Worm (Caenorhabditis elegans): ENCODE results near the gene C52E4.7.

C52E4.7 gene

ce11 chrV:11997403-11997802, 3.3 kb downstream of the C52E4.7 start:
- no peak for TF ChIP-seq ttx-3 (tag; optimal IDR thresholded peaks at IDR 0.05)
- TF ChIP-seq C08G9.2 (tag; optimal IDR thresholded peaks at IDR 0.05), result no peak
- TF ChIP-seq ceh-6 (GFP tag; optimal IDR thresholded peaks at IDR 0.05), result no peak
- no peak for TF ChIP-seq ceh-30 (tag; optimal IDR thresholded peaks at IDR 0.05)
- TF ChIP-seq che-1 (tag; optimal IDR thresholded peaks at IDR 0.05), result no peak
- no peak for TF ChIP-seq ets-4 (tag; optimal IDR thresholded peaks at IDR 0.05)
- TF ChIP-seq gmeb-2 (tag; optimal IDR thresholded peaks at IDR 0.05), result no peak
- TF ChIP-seq ceh-45 (GFP tag; IDR thresholded peaks at IDR 0.05), result no peak
- TF ChIP-seq syd-9 (tag; optimal IDR thresholded peaks at IDR 0.05), result no peak

- TF ChIP-seq hlh-15 (tag; optimal IDR thresholded peaks at IDR 0.05), result peak; percentile 95
- TF ChIP-seq fkh-10 (GFP tag; optimal IDR thresholded peaks at IDR 0.05), result peak; percentile 48
- TF ChIP-seq npax-4 (tag; optimal IDR thresholded peaks at IDR 0.05), result peak; percentile 92
- peak; percentile 88 for TF ChIP-seq dve-1 (tag; optimal IDR thresholded peaks at IDR 0.05)
- peak; percentile 96 for TF ChIP-seq eyg-1 (tag; optimal IDR thresholded peaks at IDR 0.05)
- peak; percentile 87 for TF ChIP-seq nfya-1 (tag; optimal IDR thresholded peaks at IDR 0.05)
- peak; percentile 97 for TF ChIP-seq gmeb-2 (tag; optimal IDR thresholded peaks at IDR 0.05)
- TF ChIP-seq rnt-1 (tag; optimal IDR thresholded peaks at IDR 0.05), result peak; percentile 85
- peak; percentile 93 for TF ChIP-seq pqm-1 (tag; optimal IDR thresholded peaks at IDR 0.05)
- TF ChIP-seq ref-2 (tag; optimal IDR thresholded peaks at IDR 0.05), result peak; percentile 94
- peak; percentile 84 for TF ChIP-seq ceh-24 (tag; optimal IDR thresholded peaks at IDR 0.05)
- peak; percentile 97 for TF ChIP-seq tbx-2 (tag; optimal IDR thresholded peaks at IDR 0.05)
- TF ChIP-seq pros-1 (tag; optimal IDR thresholded peaks at IDR 0.05), result peak; percentile 39
- no peak for TF ChIP-seq ama-1 (optimal IDR thresholded peaks at IDR 0.05)
- peak; percentile 70 for TF ChIP-seq K09A11.1 (tag; optimal IDR thresholded peaks at IDR 0.05; ENCODE audit: insufficient read depth)
- peak; percentile 77 for TF ChIP-seq zip-5 (tag; optimal IDR thresholded peaks at IDR 0.05)
- TF ChIP-seq ceh-19 (GFP tag; optimal IDR thresholded peaks at IDR 0.05), result peak; percentile 95
- peak; percentile 53 for TF ChIP-seq ets-4 (tag; optimal IDR thresholded peaks at IDR 0.05)
- TF ChIP-seq odd-2 (tag; optimal IDR thresholded peaks at IDR 0.05), result peak; percentile 52
- peak; percentile 80 for TF ChIP-seq hlh-13 (GFP tag; optimal IDR thresholded peaks at IDR 0.05)
- TF ChIP-seq ceh-22 (tag; optimal IDR thresholded peaks at IDR 0.05), result no peak
- peak; percentile 85 for TF ChIP-seq ahr-1 (tag; optimal IDR thresholded peaks at IDR 0.05)
- peak; percentile 89 for TF ChIP-seq F13H6.1 (tag; optimal IDR thresholded peaks at IDR 0.05)
- peak; percentile 86 for TF ChIP-seq dmd-4 (tag; optimal IDR thresholded peaks at IDR 0.05; ENCODE audit: borderline replicate concordance)
- no peak for TF ChIP-seq unc-55 (GFP tag; optimal IDR thresholded peaks at IDR 0.05)
- peak; percentile 96 for TF ChIP-seq ceh-14 (tag; optimal IDR thresholded peaks at IDR 0.05)
- peak; percentile 93 for TF ChIP-seq ceh-18 (tag; optimal IDR thresholded peaks at IDR 0.05)
- TF ChIP-seq lim-6 (tag; optimal IDR thresholded peaks at IDR 0.05), result peak; percentile 68
- peak; percentile 97 for TF ChIP-seq unc-86 (tag; optimal IDR thresholded peaks at IDR 0.05)
- TF ChIP-seq elt-4 (tag; optimal IDR thresholded peaks at IDR 0.05), result peak; percentile 90
- TF ChIP-seq ceh-48 (tag; optimal IDR thresholded peaks at IDR 0.05), result peak; percentile 88
- TF ChIP-seq Y22D7AL.16 (tag; optimal IDR thresholded peaks at IDR 0.05), result peak; percentile 95
- TF ChIP-seq pag-3 (tag; optimal IDR thresholded peaks at IDR 0.05; ENCODE audit: borderline replicate concordance), result peak; percentile 73
- TF ChIP-seq ceh-34 (tag; optimal IDR thresholded peaks at IDR 0.05), result peak; percentile 95
- TF ChIP-seq hlh-30 (tag; optimal IDR thresholded peaks at IDR 0.05; ENCODE audit: insufficient read depth), result peak; percentile 86
- TF ChIP-seq sdc-2 (tag; optimal IDR thresholded peaks at IDR 0.05), result peak; percentile 90
- TF ChIP-seq sox-4 (tag; optimal IDR thresholded peaks at IDR 0.05), result peak; percentile 91
- TF ChIP-seq K02D7.2 (tag; optimal IDR thresholded peaks at IDR 0.05), result peak; percentile 88
- peak; percentile 86 for TF ChIP-seq lin-11 (tag; optimal IDR thresholded peaks at IDR 0.05)
- peak; percentile 93 for TF ChIP-seq pat-9 (tag; optimal IDR thresholded peaks at IDR 0.05)
- peak; percentile 93 for TF ChIP-seq che-1 (tag; optimal IDR thresholded peaks at IDR 0.05)
- TF ChIP-seq nhr-11 (tag; optimal IDR thresholded peaks at IDR 0.05), result no peak
- peak; percentile 94 for TF ChIP-seq madf-2 (tag; optimal IDR thresholded peaks at IDR 0.05)
- peak; percentile 95 for TF ChIP-seq ceh-6 (GFP tag; optimal IDR thresholded peaks at IDR 0.05)
- TF ChIP-seq mec-3 (tag; optimal IDR thresholded peaks at IDR 0.05; ENCODE audit: borderline replicate concordance), result peak; percentile 54
These were observed 7.8 kb downstream of the C52E4.7 start, which contains the start of gene gcy-33 for ce11 chrV:12001747-12002456. gcy-33 (minus strand) TSS chrV:12001797.
